Fruit fly (Drosophila melanogaster) whole organism, embryonic: Measurements from ENCODE around the gene Vsx2.

Experiments
- Abd-B ChIP-seq: fragments of 200-800 bp; sonication (Bioruptor generic); optimal IDR thresholded peaks from 2 replicates; lab custom pipeline; 2018; ENCODE audit warnings: missing biosample characterization, mild to moderate bottlenecking, missing genetic modification characterization, moderate library complexity
- CG10147 ChIP-seq: fragments of 200-800 bp; sonication (Bioruptor generic); optimal IDR thresholded peaks from 2 replicates; lab custom pipeline; 2019; ENCODE audit warnings: missing biosample characterization, mild to moderate bottlenecking, missing genetic modification characterization, moderate library complexity
- CG10959 ChIP-seq: fragments of 200-800 bp; sonication (Bioruptor generic); IDR thresholded peaks from 2 replicates; pipeline ENCODE4 v1.3.6; 2022; ENCODE audit warnings: missing biosample characterization, missing genetic modification characterization
- CG11456 ChIP-seq: fragments of 200-800 bp; sonication (Bioruptor generic); IDR thresholded peaks from 3 replicates; pipeline ENCODE4 v1.3.6; 2022; ENCODE audit warnings: missing biosample characterization, missing genetic modification characterization
- CG12744 ChIP-seq: fragments of 200-800 bp; sonication (Bioruptor generic); optimal IDR thresholded peaks from 2 replicates; lab custom pipeline; 2016; ENCODE audit warnings: missing biosample characterization, missing genetic modification characterization
- CG1603 ChIP-seq: fragments of 200-800 bp; sonication (Bioruptor generic); optimal IDR thresholded peaks from 2 replicates; lab custom pipeline; 2019; ENCODE audit warnings: missing biosample characterization, mild to moderate bottlenecking, missing genetic modification characterization, moderate library complexity
- CG17328 ChIP-seq: fragments of 200-800 bp; sonication (Bioruptor generic); IDR thresholded peaks from 2 replicates; pipeline ENCODE4 v1.3.6; 2022; ENCODE audit warnings: missing biosample characterization, missing genetic modification characterization
- CG17359 ChIP-seq: fragments of 200-800 bp; sonication (Bioruptor generic); optimal IDR thresholded peaks from 3 replicates; lab custom pipeline; 2018; ENCODE audit warnings: missing biosample characterization, mild to moderate bottlenecking, missing genetic modification characterization, moderate library complexity
- CG17802 ChIP-seq: fragments of 200-800 bp; sonication (Bioruptor generic); optimal IDR thresholded peaks from 2 replicates; lab custom pipeline; 2018; ENCODE audit warnings: missing biosample characterization, mild to moderate bottlenecking, missing genetic modification characterization, moderate library complexity
- CG1792 ChIP-seq: fragments of 200-800 bp; sonication (Bioruptor generic); optimal IDR thresholded peaks from 2 replicates; lab custom pipeline; 2016; ENCODE audit warnings: missing biosample characterization, missing genetic modification characterization
- CG2116 ChIP-seq: fragments of 200-800 bp; sonication (Bioruptor generic); optimal IDR thresholded peaks from 3 replicates; lab custom pipeline; 2018; ENCODE audit warnings: missing biosample characterization, mild to moderate bottlenecking, missing genetic modification characterization
- CG2120 ChIP-seq: fragments of 200-800 bp; sonication (Bioruptor generic); optimal IDR thresholded peaks from 3 replicates; lab custom pipeline; 2016; ENCODE audit warnings: missing biosample characterization, missing genetic modification characterization
- CG4820 ChIP-seq: fragments of 200-800 bp; sonication (Bioruptor generic); optimal IDR thresholded peaks from 3 replicates; lab custom pipeline; 2016; ENCODE audit warnings: missing biosample characterization, missing genetic modification characterization
- CG6689 ChIP-seq: fragments of 200-800 bp; sonication (Bioruptor generic); IDR thresholded peaks from 2 replicates; pipeline ENCODE4 v1.3.6; 2022; ENCODE audit warnings: missing biosample characterization, missing genetic modification characterization
- CG7786 ChIP-seq: fragments of 200-800 bp; sonication (Bioruptor generic); optimal IDR thresholded peaks from 2 replicates; lab custom pipeline; 2016; ENCODE audit warnings: missing biosample characterization, missing genetic modification characterization
- CG8478 ChIP-seq: fragments of >200 bp; optimal IDR thresholded peaks from 2 replicates; lab custom pipeline; 2018
- CG8924 ChIP-seq: fragments of 200-800 bp; optimal IDR thresholded peaks from 3 replicates; lab custom pipeline; 2019; ENCODE audit warnings: missing biosample characterization, mild to moderate bottlenecking, missing genetic modification characterization, moderate library complexity
- CG9609 ChIP-seq: fragments of 200-800 bp; sonication (Bioruptor generic); optimal IDR thresholded peaks from 3 replicates; lab custom pipeline; 2016; ENCODE audit warnings: missing biosample characterization, missing genetic modification characterization
- D ChIP-seq, 2 experiments: fragments of 200-800 bp in 1 of 2; fragments of >200 bp in 1 of 2; sonication (Bioruptor generic) in 1 of 2; optimal IDR thresholded peaks; 2 replicates in 1 of 2; 3 replicates in 1 of 2; lab custom pipeline; 2017; ENCODE audit warnings: mild to moderate bottlenecking in 1 of 2, missing biosample characterization in 1 of 2, missing genetic modification characterization in 1 of 2, missing genetic modification reagents in 1 of 2
- Gug ChIP-seq: fragments of 200-800 bp; sonication (Bioruptor generic); IDR thresholded peaks from 4 replicates; pipeline ENCODE4 v1.3.6; 2022; ENCODE audit warnings: missing biosample characterization, missing genetic modification characterization
- HmgD ChIP-seq: fragments of 200-800 bp; sonication (Bioruptor generic); optimal IDR thresholded peaks from 3 replicates; lab custom pipeline; 2016; ENCODE audit warnings: missing biosample characterization, missing genetic modification characterization
- Hsf ChIP-seq: fragments of 200-800 bp; sonication (Bioruptor generic); optimal IDR thresholded peaks from 3 replicates; lab custom pipeline; 2016; ENCODE audit warnings: missing biosample characterization, missing genetic modification characterization
- Mrtf ChIP-seq: fragments of 200-800 bp; sonication (Bioruptor generic); IDR thresholded peaks from 3 replicates; pipeline ENCODE4 v1.3.6; 2022; ENCODE audit warnings: missing biosample characterization, missing genetic modification characterization
- Nf-YC ChIP-seq: fragments of 200-800 bp; optimal IDR thresholded peaks from 3 replicates; lab custom pipeline; 2019; ENCODE audit warnings: missing biosample characterization, mild to moderate bottlenecking, missing genetic modification characterization, moderate library complexity
- Ssrp ChIP-seq: fragments of 200-800 bp; sonication (Bioruptor generic); optimal IDR thresholded peaks from 2 replicates; lab custom pipeline; 2018; ENCODE audit warnings: missing biosample characterization, mild to moderate bottlenecking, missing genetic modification characterization, moderate library complexity
- Taf1 ChIP-seq: fragments of 200-800 bp; sonication (Bioruptor generic); IDR thresholded peaks from 2 replicates; pipeline ENCODE4 v1.3.6; 2022; ENCODE audit warnings: missing biosample characterization, missing genetic modification characterization
- Trl ChIP-seq, 3 experiments: fragments of >200 bp in 2 of 3; fragments of 200-800 bp in 1 of 3; sonication (Bioruptor generic) in 1 of 3; optimal IDR thresholded peaks; 2 replicates in 1 of 3; 3 replicates in 2 of 3; lab custom pipeline; 2016 to 2017; ENCODE audit warnings: missing biosample characterization in 1 of 3, missing genetic modification characterization in 1 of 3
- ash1 ChIP-seq: fragments of 200-800 bp; sonication (Bioruptor generic); optimal IDR thresholded peaks from 2 replicates; lab custom pipeline; 2018; ENCODE audit warnings: missing biosample characterization, mild to moderate bottlenecking, missing genetic modification characterization
- bigmax ChIP-seq: fragments of 200-800 bp; sonication (Bioruptor generic); optimal IDR thresholded peaks from 2 replicates; lab custom pipeline; 2018; ENCODE audit warnings: missing biosample characterization, mild to moderate bottlenecking, missing genetic modification characterization
- emc ChIP-seq: fragments of 200-800 bp; sonication (Bioruptor generic); optimal IDR thresholded peaks from 2 replicates; lab custom pipeline; 2016; ENCODE audit warnings: missing biosample characterization, missing genetic modification characterization
- ewg ChIP-seq: fragments of 200-800 bp; sonication (Bioruptor generic); optimal IDR thresholded peaks from 3 replicates; lab custom pipeline; 2017; ENCODE audit warnings: mild to moderate bottlenecking, missing biosample characterization, missing genetic modification reagents, missing genetic modification characterization
- fd102C ChIP-seq: fragments of 200-800 bp; sonication (Bioruptor generic); optimal IDR thresholded peaks from 2 replicates; lab custom pipeline; 2018; ENCODE audit warnings: missing biosample characterization, mild to moderate bottlenecking, missing genetic modification characterization, moderate library complexity
- gcm2 ChIP-seq: fragments of 200-800 bp; sonication (Bioruptor generic); optimal IDR thresholded peaks from 2 replicates; lab custom pipeline; 2016; ENCODE audit warnings: missing biosample characterization, missing genetic modification characterization
- kay ChIP-seq: fragments of 200-800 bp; sonication (Bioruptor generic); optimal IDR thresholded peaks from 2 replicates; lab custom pipeline; 2016; ENCODE audit warnings: missing biosample characterization, missing genetic modification characterization
- knrl ChIP-seq: fragments of 200-800 bp; sonication (Bioruptor generic); IDR thresholded peaks from 3 replicates; pipeline ENCODE4 v1.3.6; 2022; ENCODE audit warnings: missing biosample characterization, missing genetic modification characterization; ENCODE audit not compliant: partially characterized antibody
- lab ChIP-seq: fragments of 200-800 bp; sonication (Bioruptor generic); optimal IDR thresholded peaks from 3 replicates; lab custom pipeline; 2017; ENCODE audit warnings: missing biosample characterization, missing genetic modification characterization, mild to moderate bottlenecking, moderate library complexity, missing genetic modification reagents
- onecut ChIP-seq: fragments of 200-800 bp; sonication (Bioruptor generic); IDR thresholded peaks from 2 replicates; pipeline ENCODE4 v1.3.6; 2022; ENCODE audit warnings: missing biosample characterization, missing genetic modification characterization
- otp ChIP-seq: fragments of 200-800 bp; sonication (Bioruptor generic); IDR thresholded peaks from 3 replicates; pipeline ENCODE4, ENCODE4 v1.3.6; 2022; ENCODE audit warnings: missing biosample characterization, missing genetic modification characterization
- pfk ChIP-seq: fragments of 200-800 bp; sonication (Bioruptor generic); optimal IDR thresholded peaks from 2 replicates; lab custom pipeline; 2018; ENCODE audit warnings: missing biosample characterization, mild to moderate bottlenecking, missing genetic modification characterization, moderate library complexity
- phol ChIP-seq: fragments of 200-800 bp; sonication (Bioruptor generic); optimal IDR thresholded peaks from 3 replicates; lab custom pipeline; 2018; ENCODE audit warnings: missing biosample characterization, mild to moderate bottlenecking, missing genetic modification characterization, moderate library complexity
- ranshi ChIP-seq: fragments of 200-800 bp; sonication (Bioruptor generic); IDR thresholded peaks from 2 replicates; pipeline ENCODE4 v1.3.6; 2022; ENCODE audit warnings: missing biosample characterization, missing genetic modification characterization
- seq ChIP-seq: fragments of 200-800 bp; sonication (Bioruptor generic); IDR thresholded peaks from 2 replicates; pipeline ENCODE4 v1.3.6; 2022; ENCODE audit warnings: missing biosample characterization, missing genetic modification characterization
- shn ChIP-seq: fragments of 200-800 bp; sonication (Bioruptor generic); optimal IDR thresholded peaks from 3 replicates; lab custom pipeline; 2016; ENCODE audit warnings: missing biosample characterization, missing genetic modification characterization
- tio ChIP-seq: fragments of 200-800 bp; sonication (Bioruptor generic); optimal IDR thresholded peaks from 2 replicates; lab custom pipeline; 2017; ENCODE audit warnings: missing biosample characterization, missing genetic modification characterization, inconsistent platforms
- tll ChIP-seq, 2 experiments: fragments of 200-800 bp in 1 of 2; fragments of >200 bp in 1 of 2; sonication (Bioruptor generic) in 1 of 2; optimal IDR thresholded peaks; 2 replicates each; lab custom pipeline; 2017 to 2019; ENCODE audit warnings: missing biosample characterization in 2 of 2, missing genetic modification characterization in 2 of 2, mild to moderate bottlenecking in 1 of 2, moderate library complexity in 1 of 2
- trh ChIP-seq: fragments of 200-800 bp; sonication (Bioruptor generic); optimal IDR thresholded peaks from 2 replicates; lab custom pipeline; 2016; ENCODE audit warnings: missing biosample characterization, missing genetic modification characterization
- vfl ChIP-seq: fragments of 200-800 bp; sonication (Bioruptor generic); optimal IDR thresholded peaks from 2 replicates; lab custom pipeline; 2016; ENCODE audit warnings: missing biosample characterization, missing genetic modification characterization
- wdn ChIP-seq: fragments of 200-800 bp; sonication (Bioruptor generic); IDR thresholded peaks from 2 replicates; pipeline ENCODE4 v1.3.6; 2022; ENCODE audit warnings: missing biosample characterization, missing genetic modification characterization
- zfh1 ChIP-seq: fragments of 200-800 bp; sonication (Bioruptor generic); IDR thresholded peaks from 3 replicates; pipeline ENCODE4 v1.3.6; 2022; ENCODE audit warnings: missing biosample characterization, missing genetic modification characterization
- zfh2 ChIP-seq: fragments of 200-800 bp; sonication (Bioruptor generic); optimal IDR thresholded peaks from 2 replicates; lab custom pipeline; 2016; ENCODE audit warnings: missing biosample characterization, missing genetic modification characterization

Vsx2 gene

DNA sequence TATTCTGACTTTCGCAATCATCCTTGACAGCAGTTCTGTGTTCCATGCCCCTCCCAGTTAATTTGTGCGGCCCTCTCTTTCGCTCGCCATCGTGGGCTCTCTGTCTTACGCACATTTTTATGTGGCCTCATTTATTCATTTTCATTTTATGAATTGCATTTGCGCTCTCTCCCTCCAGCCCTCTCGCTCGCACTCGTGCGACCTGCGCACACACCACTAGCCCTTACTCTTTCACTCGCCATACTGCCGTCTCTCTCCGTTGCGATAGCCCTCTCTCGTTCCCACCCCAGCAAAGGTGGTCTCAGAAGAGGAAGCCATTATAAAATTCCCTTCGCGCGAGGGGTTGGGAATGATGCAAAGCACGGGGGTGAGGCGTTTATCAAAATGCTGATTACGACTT lies 19.5 kb upstream of the Vsx2 start (continued):
- peak; percentile 14 for TF ChIP-seq Abd-B (GFP tag; lab: Kevin White, UChicago)
- peak; percentile 52 for TF ChIP-seq HmgD (GFP tag; lab: Kevin White, UChicago)
- TF ChIP-seq CG2120 (GFP tag; lab: Kevin White, UChicago): no peak
- no peak for TF ChIP-seq wdn (GFP tag; lab: Robert Waterston, UW)
- TF ChIP-seq CG10147 (GFP tag; lab: Kevin White, UChicago): no peak
- no peak for TF ChIP-seq shn (GFP tag; lab: Kevin White, UChicago)
- TF ChIP-seq Nf-YC (tag; lab: Kevin White, UChicago): peak; percentile 95
- TF ChIP-seq zfh2 (GFP tag; lab: Kevin White, UChicago): no peak
- peak in 1 of 2 experiments; percentile 16 for TF ChIP-seq Trl (optimal IDR thresholded peaks at IDR 0.05; lab: Kevin White, UChicago)
- TF ChIP-seq Trl (GFP tag; optimal IDR thresholded peaks at IDR 0.05; lab: Kevin White, UChicago): no peak
- TF ChIP-seq seq (GFP tag; lab: Robert Waterston, UW): peak; percentile 91
- TF ChIP-seq D (optimal IDR thresholded peaks at IDR 0.05; lab: Kevin White, UChicago): peak; percentile 43
- TF ChIP-seq D (GFP tag; optimal IDR thresholded peaks at IDR 0.05; lab: Kevin White, UChicago): no peak
- TF ChIP-seq tll (GFP tag; optimal IDR thresholded peaks at IDR 0.05; lab: Kevin White, UChicago): peak; percentile 56 to 67
- no peak for TF ChIP-seq gcm2 (GFP tag; lab: Kevin White, UChicago)
- TF ChIP-seq kay (GFP tag; lab: Kevin White, UChicago): no peak
- TF ChIP-seq Taf1: no peak
- peak; percentile 95 for TF ChIP-seq CG8478
- TF ChIP-seq phol: peak; percentile 72
- TF ChIP-seq vfl (GFP tag; lab: Kevin White, UChicago): no peak
- peak; percentile 88 for TF ChIP-seq ewg (GFP tag; lab: Kevin White, UChicago)

DNA sequence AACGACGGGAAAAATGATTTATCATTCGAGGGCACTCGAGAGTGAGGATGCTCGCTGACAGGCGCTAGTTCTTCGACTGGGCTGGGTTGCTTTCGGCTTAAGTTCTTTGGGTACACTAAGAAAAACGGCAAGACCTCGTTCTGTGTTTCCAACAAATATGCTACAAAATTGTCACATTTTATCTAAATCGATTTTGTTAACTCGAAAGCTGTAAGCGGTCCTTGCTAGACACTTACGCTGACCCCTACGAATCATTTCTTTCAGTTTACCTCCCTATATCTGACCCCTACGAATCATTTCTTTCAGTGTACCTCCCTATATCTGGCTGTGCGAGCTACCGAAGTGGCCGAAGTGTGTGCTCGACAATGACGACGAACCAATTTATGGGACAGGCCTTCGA lies 3.9 kb upstream of the Vsx2 start:
- TF ChIP-seq knrl (GFP tag; lab: Robert Waterston, UW) (no peak), CG2120 (GFP tag; lab: Kevin White, UChicago) (peak; percentile 4), CG4820 (GFP tag; lab: Kevin White, UChicago) (peak; percentile 21), Ssrp (tag; lab: Kevin White, UChicago) (no peak), Gug (GFP tag; lab: Robert Waterston, UW) (0 out of 4 replicates have a peak, but pooled peaks have one; percentile 3), CG12744 (GFP tag; lab: Kevin White, UChicago) (no peak), CG17802 (peak; percentile 1), lab (GFP tag; lab: Kevin White, UChicago) (peak; percentile 5), CG2116 (GFP tag; lab: Kevin White, UChicago) (no peak), zfh1 (GFP tag; lab: Robert Waterston, UW) (peak; percentile 67; the same call in 2 of the 3 replicates), CG7786 (GFP tag; lab: Kevin White, UChicago) (peak; percentile 7), CG8924 (tag; lab: Kevin White, UChicago) (peak; percentile 19), emc (GFP tag; lab: Kevin White, UChicago) (no peak), fd102C (GFP tag; lab: Kevin White, UChicago) (peak; percentile 27), Hsf (GFP tag; lab: Kevin White, UChicago) (peak; percentile 30), pfk (GFP tag; lab: Kevin White, UChicago) (no peak), onecut (no peak), CG17328 (peak; percentile 46), CG1603 (peak; percentile 59), CG1792 (GFP tag; lab: Kevin White, UChicago) (no peak), CG11456 (GFP tag; lab: Robert Waterston, UW) (0 out of 3 replicates have a peak, but pooled peaks have one; percentile 10), CG10959 (GFP tag; lab: Robert Waterston, UW) (peak; percentile 18; the same call in 1 of the 2 replicates), bigmax (no peak), CG17359 (tag; lab: Kevin White, UChicago) (peak; percentile 9), otp (GFP tag; lab: Robert Waterston, UW) (no peak), tio (GFP tag; lab: Kevin White, UChicago) (peak; percentile 19), CG9609 (GFP tag; lab: Kevin White, UChicago) (peak; percentile 1), ranshi (GFP tag; lab: Robert Waterston, UW) (peak; percentile 14; the same call in 1 of the 2 replicates), CG6689 (GFP tag; lab: Robert Waterston, UW) (0 out of 2 replicates have a peak, but pooled peaks have one; percentile 28), Mrtf (no peak), ash1 (GFP tag; lab: Kevin White, UChicago) (no peak), trh (no peak)
